1 fruit fly cellular context compared by ENCODE assay signal in the genomic region with DNA sequence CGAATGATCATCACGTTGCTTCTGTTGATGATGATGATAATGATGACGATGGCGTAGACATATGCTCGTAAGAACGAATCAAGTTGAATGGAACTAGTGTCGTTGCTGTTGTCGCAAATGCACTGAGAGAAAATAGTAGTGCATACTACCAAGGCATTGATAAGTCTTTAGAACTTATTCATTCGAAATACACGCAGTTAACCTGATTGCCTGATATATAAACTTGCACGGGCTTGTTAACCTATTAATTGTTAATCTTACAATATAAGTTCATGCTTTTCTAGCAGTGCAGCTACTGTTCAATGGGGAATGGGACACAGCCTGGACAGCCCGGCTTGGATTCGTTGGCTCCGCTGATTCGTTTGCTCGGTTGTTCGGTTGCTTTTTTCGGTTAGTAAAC.
A peak's percentile ranks its signal among the peaks of the same experiment; 100 is the strongest.
TF ChIP-seq lines count a peak whose summit lies in the region.

No protein-coding gene starts in this region.

TF ChIP-seq in whole organism, embryonic, 481 proteins besides CTCF, POLR2A, EP300 and RAD21 (continued from another document):
- TF ChIP-seq CG1024 (GFP tag; IDR thresholded peaks at IDR 0.05; lab: Robert Waterston, UW) (peak; percentile 54; the same call in 1 of the 2 replicates), CG3995 (GFP tag; optimal IDR thresholded peaks at IDR 0.05; lab: Kevin White, UChicago) (no peak), CG30431 (GFP tag; optimal IDR thresholded peaks at IDR 0.05; lab: Kevin White, UChicago) (peak; percentile 80), chif (GFP tag; optimal IDR thresholded peaks at IDR 0.05; lab: Kevin White, UChicago) (peak; percentile 88 to 93), Hr51 (GFP tag; optimal IDR thresholded peaks at IDR 0.05; lab: Kevin White, UChicago) (peak; percentile 65 to 70), yki (optimal IDR thresholded peaks at IDR 0.05; lab: Kevin White, UChicago) (no peak), HHEX (GFP tag; optimal IDR thresholded peaks at IDR 0.05; lab: Kevin White, UChicago) (peak; percentile 73), lbe (GFP tag; optimal IDR thresholded peaks at IDR 0.05; lab: Kevin White, UChicago) (no peak), Rfx (GFP tag; IDR thresholded peaks at IDR 0.05; lab: Robert Waterston, UW) (peak; percentile 87), Bdp1 (GFP tag; optimal IDR thresholded peaks at IDR 0.05; lab: Kevin White, UChicago) (peak; percentile 74), sima (GFP tag; optimal IDR thresholded peaks at IDR 0.05; lab: Kevin White, UChicago) (peak; percentile 30), crp (GFP tag; optimal IDR thresholded peaks at IDR 0.05; lab: Kevin White, UChicago) (peak in 1 of 2 experiments; percentile 28), Mrtf (GFP tag; IDR thresholded peaks at IDR 0.05; lab: Robert Waterston, UW) (peak; percentile 81), CG30403 (GFP tag; optimal IDR thresholded peaks at IDR 0.05; lab: Kevin White, UChicago) (peak; percentile 77), CG15479 (GFP tag; optimal IDR thresholded peaks at IDR 0.05; lab: Kevin White, UChicago) (no peak), CG2129 (GFP tag; IDR thresholded peaks at IDR 0.05; lab: Robert Waterston, UW; ENCODE audit: partially characterized antibody) (no peak), CG3407 (GFP tag; optimal IDR thresholded peaks at IDR 0.05; lab: Kevin White, UChicago) (peak; percentile 77), Neu2 (GFP tag; optimal IDR thresholded peaks at IDR 0.05; lab: Kevin White, UChicago; ENCODE audit: borderline replicate concordance) (peak; percentile 10), Aef1 (GFP tag; IDR thresholded peaks at IDR 0.05; lab: Robert Waterston, UW) (peak; percentile 65), nau (GFP tag; optimal IDR thresholded peaks at IDR 0.05; lab: Kevin White, UChicago) (peak; percentile 61), CG2202 (tag; optimal IDR thresholded peaks at IDR 0.05; lab: Kevin White, UChicago) (peak; percentile 92), CG33213 (GFP tag; optimal IDR thresholded peaks at IDR 0.05; lab: Kevin White, UChicago) (peak; percentile 83), Oli (tag; optimal IDR thresholded peaks at IDR 0.05; lab: Kevin White, UChicago) (peak; percentile 86), sc (optimal IDR thresholded peaks at IDR 0.05; lab: Kevin White, UChicago) (no peak), sc (GFP tag; optimal IDR thresholded peaks at IDR 0.05; lab: Kevin White, UChicago) (peak; percentile 86), sd (tag; optimal IDR thresholded peaks at IDR 0.05; lab: Kevin White, UChicago) (peak; percentile 31), bsh (GFP tag; optimal IDR thresholded peaks at IDR 0.05; lab: Kevin White, UChicago) (peak; percentile 92 to 95), CG12942 (GFP tag; optimal IDR thresholded peaks at IDR 0.05; lab: Kevin White, UChicago) (peak; percentile 63), ssp (GFP tag; IDR thresholded peaks at IDR 0.05; lab: Robert Waterston, UW) (peak; percentile 69), Ada2b (GFP tag; IDR thresholded peaks at IDR 0.05; lab: Robert Waterston, UW) (peak; percentile 67), CG31224 (GFP tag; IDR thresholded peaks at IDR 0.05; lab: Robert Waterston, UW) (peak; percentile 72), z (GFP tag; IDR thresholded peaks at IDR 0.05; lab: Robert Waterston, UW) (no peak), Deaf1 (tag; optimal IDR thresholded peaks at IDR 0.05; lab: Kevin White, UChicago) (peak; percentile 68), Side (GFP tag; optimal IDR thresholded peaks at IDR 0.05; lab: Kevin White, UChicago) (peak; percentile 89), Xbp1 (GFP tag; optimal IDR thresholded peaks at IDR 0.05; lab: Kevin White, UChicago) (peak; percentile 85), trh (GFP tag; optimal IDR thresholded peaks at IDR 0.05; lab: Kevin White, UChicago) (peak; percentile 26), br (optimal IDR thresholded peaks at IDR 0.05; lab: Kevin White, UChicago) (no peak), CG10959 (GFP tag; IDR thresholded peaks at IDR 0.05; lab: Robert Waterston, UW) (peak; percentile 85), klu (GFP tag; IDR thresholded peaks at IDR 0.05; lab: Robert Waterston, UW) (peak; percentile 64), CoRest (tag; optimal IDR thresholded peaks at IDR 0.05; lab: Kevin White, UChicago) (peak; percentile 86), CG8478 (optimal IDR thresholded peaks at IDR 0.05; lab: Kevin White, UChicago) (no peak), CG4328 (GFP tag; optimal IDR thresholded peaks at IDR 0.05; lab: Kevin White, UChicago) (no peak), B-H2 (GFP tag; optimal IDR thresholded peaks at IDR 0.05; lab: Kevin White, UChicago) (no peak), CG15601 (tag; optimal IDR thresholded peaks at IDR 0.05; lab: Kevin White, UChicago) (peak; percentile 90), hkb (optimal IDR thresholded peaks at IDR 0.05; lab: Kevin White, UChicago) (no peak), hkb (GFP tag; IDR thresholded peaks at IDR 0.05; lab: Robert Waterston, UW) (peak; percentile 82), CG17186 (GFP tag; optimal IDR thresholded peaks at IDR 0.05; lab: Kevin White, UChicago) (peak; percentile 53), Gsc (GFP tag; IDR thresholded peaks at IDR 0.05; lab: Robert Waterston, UW) (no peak; the same call in 1 of the 2 replicates), Camta (GFP tag; optimal IDR thresholded peaks at IDR 0.05; lab: Kevin White, UChicago) (peak; percentile 81), CG17328 (GFP tag; IDR thresholded peaks at IDR 0.05; lab: Robert Waterston, UW) (peak; percentile 77), Lhr (GFP tag; optimal IDR thresholded peaks at IDR 0.05; lab: Kevin White, UChicago) (peak; percentile 52), pnt (GFP tag; optimal IDR thresholded peaks at IDR 0.05; lab: Kevin White, UChicago) (peak; percentile 90), HLH54F (GFP tag; optimal IDR thresholded peaks at IDR 0.05; lab: Kevin White, UChicago) (peak; percentile 74), insv (GFP tag; optimal IDR thresholded peaks at IDR 0.05; lab: Kevin White, UChicago) (no peak), jigr1 (GFP tag; IDR thresholded peaks at IDR 0.05; lab: Robert Waterston, UW) (peak; percentile 66; the same call in 2 of the 3 replicates)
